Worm (Caenorhabditis elegans): ENCODE measurements around the gene Y75B12B.3.

The Y75B12B.3 gene

ce11 chrV:15190903-15191302 lies 4.8 kb upstream of the Y75B12B.3 start, which contains the start of gene Y75B12B.11 (continued):
- TF ChIP-seq F13H6.1 (tag; optimal IDR thresholded peaks at IDR 0.05) (peak; percentile 81), hlh-6 (tag; optimal IDR thresholded peaks at IDR 0.05) (peak; percentile 92), pqm-1 (tag; optimal IDR thresholded peaks at IDR 0.05) (peak; percentile 84), fax-1 (tag; optimal IDR thresholded peaks at IDR 0.05) (peak; percentile 82), dmd-4 (tag; optimal IDR thresholded peaks at IDR 0.05; ENCODE audit: borderline replicate concordance) (peak; percentile 86), fkh-10 (GFP tag; optimal IDR thresholded peaks at IDR 0.05) (no peak), pat-9 (tag; optimal IDR thresholded peaks at IDR 0.05) (peak; percentile 88), odd-2 (tag; optimal IDR thresholded peaks at IDR 0.05) (no peak), elt-2 (tag; optimal IDR thresholded peaks at IDR 0.05) (peak; percentile 93), unc-42 (tag; optimal IDR thresholded peaks at IDR 0.05) (no peak), eyg-1 (tag; optimal IDR thresholded peaks at IDR 0.05) (peak; percentile 87), unc-3 (GFP tag; conservative IDR thresholded peaks at IDR 0.05) (peak; percentile 54; the same call in 1 of the 2 replicates), unc-3 (tag; optimal IDR thresholded peaks at IDR 0.05) (peak; percentile 71), ceh-22 (tag; optimal IDR thresholded peaks at IDR 0.05) (no peak), ahr-1 (tag; optimal IDR thresholded peaks at IDR 0.05) (peak; percentile 71), syd-9 (tag; optimal IDR thresholded peaks at IDR 0.05) (peak; percentile 91), K02D7.2 (tag; optimal IDR thresholded peaks at IDR 0.05) (peak; percentile 85)

- TF ChIP-seq ceh-31 (tag; optimal IDR thresholded peaks at IDR 0.05) (peak; percentile 63), ceh-18 (tag; optimal IDR thresholded peaks at IDR 0.05) (peak; percentile 36), pros-1 (tag; optimal IDR thresholded peaks at IDR 0.05) (peak; percentile 12), pha-4 (tag; optimal IDR thresholded peaks at IDR 0.05) (no peak), syd-9 (tag; optimal IDR thresholded peaks at IDR 0.05) (no peak), unc-55 (GFP tag; optimal IDR thresholded peaks at IDR 0.05) (peak; percentile 40), tbx-2 (tag; optimal IDR thresholded peaks at IDR 0.05) (peak; percentile 16), hlh-8 (tag; optimal IDR thresholded peaks at IDR 0.05) (no peak), dve-1 (tag; optimal IDR thresholded peaks at IDR 0.05) (peak; percentile 58), fkh-10 (GFP tag; optimal IDR thresholded peaks at IDR 0.05) (no peak), odd-2 (tag; optimal IDR thresholded peaks at IDR 0.05) (no peak), nfya-1 (tag; optimal IDR thresholded peaks at IDR 0.05) (peak; percentile 66), ceh-30 (tag; optimal IDR thresholded peaks at IDR 0.05) (no peak), unc-42 (tag; optimal IDR thresholded peaks at IDR 0.05) (peak; percentile 76), che-1 (tag; optimal IDR thresholded peaks at IDR 0.05) (no peak), ceh-48 (tag; optimal IDR thresholded peaks at IDR 0.05) (peak; percentile 30), sox-4 (tag; optimal IDR thresholded peaks at IDR 0.05) (no peak), ama-1 (optimal IDR thresholded peaks at IDR 0.05) (no peak), madf-2 (tag; optimal IDR thresholded peaks at IDR 0.05) (no peak), pat-9 (tag; optimal IDR thresholded peaks at IDR 0.05) (no peak), ahr-1 (tag; optimal IDR thresholded peaks at IDR 0.05) (no peak)
Measured at ce11 chrV:15189567-15189966, 3.5 kb upstream of the Y75B12B.3 start, which contains the start of gene cyn-3. TSS of gene cyn-3 (plus strand) at chrV:15189927.

- TF ChIP-seq ttx-3 (tag; optimal IDR thresholded peaks at IDR 0.05) = no peak
- no peak for TF ChIP-seq ref-2 (tag; optimal IDR thresholded peaks at IDR 0.05)
- TF ChIP-seq unc-42 (tag; optimal IDR thresholded peaks at IDR 0.05) = peak; percentile 29
- no peak for TF ChIP-seq pax-1 (tag; optimal IDR thresholded peaks at IDR 0.05)
- no peak for TF ChIP-seq C38D4.7 (GFP tag; optimal IDR thresholded peaks at IDR 0.05)
- TF ChIP-seq fkh-10 (GFP tag; optimal IDR thresholded peaks at IDR 0.05) = no peak
- TF ChIP-seq rnt-1 (tag; optimal IDR thresholded peaks at IDR 0.05) = no peak
- TF ChIP-seq K09A11.1 (tag; optimal IDR thresholded peaks at IDR 0.05; ENCODE audit: insufficient read depth) = no peak
- TF ChIP-seq unc-55 (GFP tag; optimal IDR thresholded peaks at IDR 0.05) = peak; percentile 1
- TF ChIP-seq ceh-34 (tag; optimal IDR thresholded peaks at IDR 0.05) = peak; percentile 13
- no peak for TF ChIP-seq hlh-13 (GFP tag; optimal IDR thresholded peaks at IDR 0.05)
- peak; percentile 27 for TF ChIP-seq elt-2 (tag; optimal IDR thresholded peaks at IDR 0.05)
- TF ChIP-seq ets-4 (tag; optimal IDR thresholded peaks at IDR 0.05) = peak; percentile 13
- TF ChIP-seq ceh-31 (tag; optimal IDR thresholded peaks at IDR 0.05) = peak; percentile 36
- peak; percentile 48 for TF ChIP-seq ceh-18 (tag; optimal IDR thresholded peaks at IDR 0.05)
- no peak for TF ChIP-seq lin-11 (tag; optimal IDR thresholded peaks at IDR 0.05)
- no peak for TF ChIP-seq pag-3 (tag; optimal IDR thresholded peaks at IDR 0.05; ENCODE audit: borderline replicate concordance)
- no peak for TF ChIP-seq sox-4 (tag; optimal IDR thresholded peaks at IDR 0.05)
- peak; percentile 46 for TF ChIP-seq nfya-1 (tag; optimal IDR thresholded peaks at IDR 0.05)
- peak; percentile 39 for TF ChIP-seq tbx-2 (tag; optimal IDR thresholded peaks at IDR 0.05)
- TF ChIP-seq T23F11.4 (GFP tag; optimal IDR thresholded peaks at IDR 0.05) = no peak
- TF ChIP-seq sdc-2 (tag; optimal IDR thresholded peaks at IDR 0.05) = no peak
- TF ChIP-seq madf-2 (tag; optimal IDR thresholded peaks at IDR 0.05) = no peak
Measured at ce11 chrV:15187083-15188057, 1.3 kb upstream of the Y75B12B.3 start, which contains the start of the genes cyn-7 and bath-36. TSS of gene cyn-7 (minus strand) at chrV:15187378. TSS of gene bath-36 (plus strand) at chrV:15187888.

Data from whole organism, late embryonic.